Fruit fly (Drosophila melanogaster): ENCODE measurements around the gene CG31642.

CG31642 gene

dm6 chr2L:6098479-6099269 lies 19.6 kb upstream of the CG31642 start, which contains the start of gene CG9175 (continued):
- peak; percentile 39 for TF ChIP-seq caup (GFP tag; optimal IDR thresholded peaks at IDR 0.05; ENCODE audit: severe bottlenecking)
- peak; percentile 28 for TF ChIP-seq gcm (GFP tag; optimal IDR thresholded peaks at IDR 0.05)
- peak; percentile 92 for TF ChIP-seq Xbp1 (GFP tag; optimal IDR thresholded peaks at IDR 0.05)
- TF ChIP-seq CG6813 (GFP tag; optimal IDR thresholded peaks at IDR 0.05), result no peak
- no peak for TF ChIP-seq sqz (GFP tag; optimal IDR thresholded peaks at IDR 0.05)
- no peak for TF ChIP-seq klu (GFP tag; IDR thresholded peaks at IDR 0.05)
- TF ChIP-seq HmgZ (tag; optimal IDR thresholded peaks at IDR 0.05), result peak; percentile 91
- no peak for TF ChIP-seq kay (GFP tag; optimal IDR thresholded peaks at IDR 0.05)
- TF ChIP-seq CG3995 (GFP tag; optimal IDR thresholded peaks at IDR 0.05), result peak; percentile 40
- no peak for TF ChIP-seq crc (GFP tag; optimal IDR thresholded peaks at IDR 0.05)
- TF ChIP-seq Nf-YC (tag; optimal IDR thresholded peaks at IDR 0.05), result peak; percentile 44
- no peak for TF ChIP-seq CG4404 (GFP tag; IDR thresholded peaks at IDR 0.05)
- TF ChIP-seq bab2 (GFP tag; optimal IDR thresholded peaks at IDR 0.05), result peak; percentile 8
- TF ChIP-seq unpg (GFP tag; optimal IDR thresholded peaks at IDR 0.05), result peak; percentile 20
- TF ChIP-seq sr (GFP tag; IDR thresholded peaks at IDR 0.05), result no peak
- TF ChIP-seq cg (GFP tag; optimal IDR thresholded peaks at IDR 0.05), result no peak
- TF ChIP-seq HmgD (GFP tag; optimal IDR thresholded peaks at IDR 0.05), result peak; percentile 73
- peak; percentile 56 for TF ChIP-seq NfI (GFP tag; optimal IDR thresholded peaks at IDR 0.05)
- TF ChIP-seq CG7357 (GFP tag; IDR thresholded peaks at IDR 0.05), result no peak
- no peak for TF ChIP-seq CG5180 (GFP tag; optimal IDR thresholded peaks at IDR 0.05)
- no peak for TF ChIP-seq CG14965 (GFP tag; optimal IDR thresholded peaks at IDR 0.05; ENCODE audit: borderline replicate concordance)
- TF ChIP-seq dmrt11E (tag; optimal IDR thresholded peaks at IDR 0.05), result peak; percentile 19
- no peak for TF ChIP-seq CG14667 (GFP tag; IDR thresholded peaks at IDR 0.05)
- TF ChIP-seq Hr51 (GFP tag; optimal IDR thresholded peaks at IDR 0.05), result peak; percentile 2 to 42
- peak; percentile 61 for TF ChIP-seq CG15601 (tag; optimal IDR thresholded peaks at IDR 0.05)
- TF ChIP-seq CG4820 (GFP tag; optimal IDR thresholded peaks at IDR 0.05), result no peak
- TF ChIP-seq CG4617 (GFP tag; optimal IDR thresholded peaks at IDR 0.05; ENCODE audit: borderline replicate concordance), result peak; percentile 96
- no peak for TF ChIP-seq CG2889 (GFP tag; IDR thresholded peaks at IDR 0.05)
- TF ChIP-seq wor (GFP tag; IDR thresholded peaks at IDR 0.05), result no peak
- TF ChIP-seq gsb-n (tag; optimal IDR thresholded peaks at IDR 0.05), result peak; percentile 6
- peak; percentile 94 for TF ChIP-seq stwl (tag; optimal IDR thresholded peaks at IDR 0.05)
- TF ChIP-seq dmrt99B (tag; optimal IDR thresholded peaks at IDR 0.05), result no peak
- no peak for TF ChIP-seq CG6683 (GFP tag; optimal IDR thresholded peaks at IDR 0.05)
- peak; percentile 99 for TF ChIP-seq BEAF-32 (GFP tag; optimal IDR thresholded peaks at IDR 0.05)
- no peak for TF ChIP-seq H15 (GFP tag; IDR thresholded peaks at IDR 0.05)
- no peak for TF ChIP-seq CTCF (GFP tag; optimal IDR thresholded peaks at IDR 0.05)
- TF ChIP-seq CG8924 (tag; optimal IDR thresholded peaks at IDR 0.05), result peak; percentile 72
- no peak; the same call in 3 of the 4 replicates for TF ChIP-seq Gug (GFP tag; IDR thresholded peaks at IDR 0.05)
- peak; percentile 29 for TF ChIP-seq CG7839 (tag; optimal IDR thresholded peaks at IDR 0.05)
- TF ChIP-seq prd (optimal IDR thresholded peaks at IDR 0.05), result no peak
- 0 out of 3 replicates have a peak, but pooled peaks have one; percentile 18 for TF ChIP-seq prd (GFP tag; IDR thresholded peaks at IDR 0.05)
- TF ChIP-seq Max (GFP tag; optimal IDR thresholded peaks at IDR 0.05), result no peak
- no peak for TF ChIP-seq kni (GFP tag; optimal IDR thresholded peaks at IDR 0.05)
- TF ChIP-seq trem (tag; optimal IDR thresholded peaks at IDR 0.05), result peak; percentile 86
- TF ChIP-seq YL-1 (GFP tag; optimal IDR thresholded peaks at IDR 0.05), result peak; percentile 94
- peak; percentile 58; the same call in 1 of the 2 replicates for TF ChIP-seq CG32532 (GFP tag; IDR thresholded peaks at IDR 0.05)
- TF ChIP-seq Sin3A (optimal IDR thresholded peaks at IDR 0.05), result peak; percentile 73
- no peak for TF ChIP-seq Ets65A (GFP tag)
- TF ChIP-seq CG12942 (GFP tag; optimal IDR thresholded peaks at IDR 0.05), result no peak
- peak; percentile 58 for TF ChIP-seq CG12391 (tag; optimal IDR thresholded peaks at IDR 0.05)

All from whole organism, embryonic.